Worm (Caenorhabditis elegans) whole organism, L2 larva: ENCODE measurements around the gene lact-4.
A peak's percentile ranks its signal among the peaks of the same experiment; 100 is the strongest.

Source experiments
- C34F6.9 ChIP-seq: fragments of 150-350 bp; optimal IDR thresholded peaks from 2 replicates; lab custom pipeline; 2014; ENCODE audit warnings: missing biosample characterization, missing genetic modification characterization
- F13H6.1 ChIP-seq: sonication (generic microtip); optimal IDR thresholded peaks from 2 replicates; lab custom pipeline; 2016; ENCODE audit warnings: missing genetic modification characterization, missing compliant biosample characterization
- R02D3.7 ChIP-seq: fragments of 150-350 bp; optimal IDR thresholded peaks from 2 replicates; lab custom pipeline; 2014; ENCODE audit warnings: missing biosample characterization, missing genetic modification characterization
- Y55F3AM.14 ChIP-seq: fragments of 200-800 bp; sonication (Bioruptor generic); optimal IDR thresholded peaks from 2 replicates; lab custom pipeline; 2018; ENCODE audit warnings: mild to moderate bottlenecking, missing genetic modification characterization, missing compliant biosample characterization
- ZK546.5 ChIP-seq: sonication (generic microtip); optimal IDR thresholded peaks from 2 replicates; lab custom pipeline; 2017; ENCODE audit warnings: missing biosample characterization, missing genetic modification characterization
- aly-2 ChIP-seq: fragments of 150-350 bp; optimal IDR thresholded peaks from 2 replicates; lab custom pipeline; 2014; ENCODE audit warnings: missing biosample characterization, missing genetic modification characterization
- blmp-1 ChIP-seq: sonication (generic microtip); optimal IDR thresholded peaks from 2 replicates; lab custom pipeline; 2017; ENCODE audit warnings: missing genetic modification characterization, mild to moderate bottlenecking, missing compliant biosample characterization, antibody characterized with exemption, moderate library complexity; ENCODE audit not compliant: insufficient read depth
- ceh-16 ChIP-seq: fragments of 150-350 bp; optimal IDR thresholded peaks from 2 replicates; lab custom pipeline; 2014; ENCODE audit warnings: missing biosample characterization, missing genetic modification characterization
- crh-2 ChIP-seq: sonication (generic microtip); optimal IDR thresholded peaks from 2 replicates; lab custom pipeline; 2017; ENCODE audit warnings: missing biosample characterization, missing genetic modification characterization
- dmd-4 ChIP-seq: sonication (generic microtip); optimal IDR thresholded peaks from 2 replicates; lab custom pipeline; 2017; ENCODE audit warnings: missing biosample characterization, missing genetic modification characterization
- egl-27 ChIP-seq: sonication (generic microtip); optimal IDR thresholded peaks from 3 replicates; lab custom pipeline; 2017; ENCODE audit warnings: missing biosample characterization, missing genetic modification reagents, missing genetic modification characterization
- elt-1 ChIP-seq: fragments of 150-350 bp; optimal IDR thresholded peaks from 2 replicates; lab custom pipeline; 2014; ENCODE audit warnings: missing biosample characterization, missing genetic modification characterization
- elt-3 ChIP-seq: sonication (generic microtip); optimal IDR thresholded peaks from 2 replicates; lab custom pipeline; 2017; ENCODE audit warnings: missing biosample characterization, missing genetic modification characterization
- fos-1 ChIP-seq: fragments of 150-350 bp; optimal IDR thresholded peaks from 2 replicates; lab custom pipeline; 2014; ENCODE audit warnings: missing biosample characterization, missing genetic modification characterization
- gmeb-1 ChIP-seq: fragments of 150-350 bp; optimal IDR thresholded peaks from 2 replicates; lab custom pipeline; 2014; ENCODE audit warnings: missing biosample characterization, missing genetic modification characterization
- lin-11 ChIP-seq: fragments of 150-350 bp; sonication (generic microtip); optimal IDR thresholded peaks from 2 replicates; lab custom pipeline; 2014; ENCODE audit warnings: missing biosample characterization, missing genetic modification characterization, inconsistent platforms, mixed read lengths
- lsy-2 ChIP-seq, 2 experiments: fragments of 150-350 bp in 1 of 2; sonication (generic microtip) in 1 of 2; optimal IDR thresholded peaks; 2 replicates each; lab custom pipeline; 2014 to 2017; ENCODE audit warnings: missing biosample characterization in 2 of 2, missing genetic modification characterization in 2 of 2
- mdl-1 ChIP-seq, 2 experiments: fragments of 150-350 bp in 1 of 2; sonication (generic microtip) in 1 of 2; optimal IDR thresholded peaks; 2 replicates each; lab custom pipeline; 2017; ENCODE audit warnings: missing biosample characterization in 2 of 2, missing genetic modification characterization in 2 of 2
- nhr-10 ChIP-seq: sonication (generic microtip); optimal IDR thresholded peaks from 2 replicates; lab custom pipeline; 2017; ENCODE audit warnings: missing biosample characterization, missing genetic modification characterization
- nhr-12 ChIP-seq: fragments of 150-350 bp; optimal IDR thresholded peaks from 2 replicates; lab custom pipeline; 2014; ENCODE audit warnings: missing biosample characterization, missing genetic modification characterization
- nhr-21 ChIP-seq: fragments of 150-350 bp; optimal IDR thresholded peaks from 2 replicates; lab custom pipeline; 2014; ENCODE audit warnings: missing biosample characterization, missing genetic modification characterization
- nhr-23 ChIP-seq: fragments of 150-350 bp; optimal IDR thresholded peaks from 2 replicates; lab custom pipeline; 2014; ENCODE audit warnings: missing biosample characterization, missing genetic modification reagents, missing genetic modification characterization
- nhr-237 ChIP-seq: fragments of 150-350 bp; optimal IDR thresholded peaks from 2 replicates; lab custom pipeline; 2014; ENCODE audit warnings: missing biosample characterization, missing genetic modification characterization
- nhr-25 ChIP-seq: fragments of 150-350 bp; sonication (generic microtip); optimal IDR thresholded peaks from 3 replicates; lab custom pipeline; 2014; ENCODE audit warnings: missing biosample characterization, missing genetic modification characterization
- nhr-6 ChIP-seq: fragments of 150-350 bp; optimal IDR thresholded peaks from 2 replicates; lab custom pipeline; 2014; ENCODE audit warnings: missing biosample characterization, missing genetic modification characterization
- nhr-77 ChIP-seq: fragments of 150-350 bp; optimal IDR thresholded peaks from 2 replicates; lab custom pipeline; 2014; ENCODE audit warnings: missing biosample characterization, missing genetic modification characterization
- peb-1 ChIP-seq: fragments of 150-350 bp; optimal IDR thresholded peaks from 2 replicates; lab custom pipeline; 2014; ENCODE audit warnings: missing biosample characterization, missing genetic modification characterization
- sem-4 ChIP-seq: fragments of 150-350 bp; optimal IDR thresholded peaks from 2 replicates; lab custom pipeline; 2014; ENCODE audit warnings: missing biosample characterization, missing genetic modification reagents, missing genetic modification characterization
- skn-1 ChIP-seq: sonication (generic microtip); optimal IDR thresholded peaks from 2 replicates; lab custom pipeline; 2017; ENCODE audit warnings: missing biosample characterization, missing genetic modification characterization
- sma-3 ChIP-seq: sonication (generic microtip); optimal IDR thresholded peaks from 2 replicates; lab custom pipeline; 2016; ENCODE audit warnings: missing genetic modification reagents, missing genetic modification characterization, missing compliant biosample characterization
- sma-9 ChIP-seq, 2 experiments: fragments of 150-350 bp in 1 of 2; sonication (generic microtip) in 1 of 2; optimal IDR thresholded peaks; 2 replicates each; lab custom pipeline; 2014 to 2016; ENCODE audit warnings: missing genetic modification characterization in 2 of 2, mild to moderate bottlenecking in 1 of 2, missing biosample characterization in 1 of 2, missing compliant biosample characterization in 1 of 2, missing genetic modification reagents in 1 of 2, moderate library complexity in 1 of 2
- snpc-4 ChIP-seq: fragments of 150-350 bp; optimal IDR thresholded peaks from 2 replicates; lab custom pipeline; 2014; ENCODE audit warnings: missing biosample characterization, missing genetic modification characterization
- unc-39 ChIP-seq: fragments of 150-350 bp; optimal IDR thresholded peaks from 2 replicates; lab custom pipeline; 2014; ENCODE audit warnings: missing biosample characterization, missing genetic modification characterization
- unc-55 ChIP-seq: fragments of 150-350 bp; sonication (generic microtip); optimal IDR thresholded peaks from 3 replicates; lab custom pipeline; 2014; ENCODE audit warnings: missing biosample characterization, missing genetic modification reagents, missing genetic modification characterization
- unc-62 ChIP-seq: fragments of 150-350 bp; optimal IDR thresholded peaks from 2 replicates; lab custom pipeline; 2014; ENCODE audit warnings: missing biosample characterization, missing genetic modification reagents, missing genetic modification characterization
- ztf-11 ChIP-seq: sonication (generic microtip); optimal IDR thresholded peaks from 2 replicates; lab custom pipeline; 2017; ENCODE audit warnings: missing biosample characterization, missing genetic modification characterization
- ztf-4 ChIP-seq: fragments of 150-350 bp; optimal IDR thresholded peaks from 2 replicates; lab custom pipeline; 2014; ENCODE audit warnings: missing biosample characterization, missing genetic modification characterization

The lact-4 gene

DNA sequence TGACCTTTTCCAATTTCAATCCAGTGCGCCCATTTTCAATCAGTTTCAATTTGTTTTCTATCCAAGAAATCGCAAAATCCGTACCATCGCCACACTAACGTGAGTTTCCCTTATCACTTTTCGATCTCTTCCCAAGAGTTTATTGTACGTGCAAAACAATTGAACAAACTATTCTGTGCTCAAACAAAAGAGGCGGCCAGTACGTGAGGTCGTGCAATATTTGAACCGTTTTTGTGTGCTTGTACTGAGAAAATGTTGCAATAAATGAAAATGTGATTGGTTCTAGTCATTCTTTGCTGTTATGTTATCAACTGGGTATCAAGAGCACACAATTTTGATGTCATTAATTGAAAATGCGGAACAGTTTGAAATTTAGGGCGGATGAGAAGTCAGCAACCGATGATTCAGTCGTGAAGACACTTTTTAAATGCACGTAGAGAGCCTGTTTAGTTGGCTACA lies 30.6 kb downstream of the lact-4 start, which contains the start of gene F22B5.4:
F22B5.4 (plus strand) TSS at position 51 of the 459 bp plus-strand sequence.
- TF ChIP-seq sma-3 (GFP tag; lab: Kevin White, UChicago) (no peak), peb-1 (tag; lab: Kevin White, UChicago) (no peak), dmd-4 (tag; lab: Kevin White, UChicago) (no peak), mdl-1 (tag; optimal IDR thresholded peaks at IDR 0.05; lab: Kevin White, UChicago) (no peak), fos-1 (tag; lab: Kevin White, UChicago) (peak; percentile 27)
- TF ChIP-seq, all 48 proteins: peak for 1

DNA sequence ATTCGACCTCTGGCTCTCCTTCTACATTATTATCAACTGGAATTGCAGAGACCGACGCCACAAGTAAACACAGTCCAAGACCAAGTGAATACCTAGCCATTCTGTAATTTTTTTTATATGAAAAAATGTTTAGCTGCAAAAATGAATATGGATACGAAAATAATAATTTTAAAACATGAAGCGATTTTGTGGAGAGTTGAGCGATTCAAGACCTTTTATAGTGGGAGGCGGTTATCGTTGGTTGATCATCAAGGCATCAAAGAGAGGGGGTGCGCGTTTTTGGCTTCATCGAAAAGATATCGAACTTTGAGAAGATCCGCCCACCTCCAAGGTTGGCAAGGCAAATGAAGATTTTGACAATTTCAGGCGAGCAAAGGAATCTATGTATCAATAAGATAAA lies 33.5 kb downstream of the lact-4 start, which contains the start of gene cut-3:
cut-3 (minus strand) TSS at position 101 of the 400 bp plus-strand sequence.
- no peak for TF ChIP-seq lsy-2 (tag; optimal IDR thresholded peaks at IDR 0.05; lab: Kevin White, UChicago)
- TF ChIP-seq elt-3 (tag; lab: Kevin White, UChicago) = no peak
- TF ChIP-seq nhr-23 = no peak
- TF ChIP-seq nhr-237 (tag; lab: Kevin White, UChicago) = no peak
- TF ChIP-seq R02D3.7 (tag; lab: Kevin White, UChicago) = no peak
- no peak for TF ChIP-seq snpc-4 (tag; lab: Kevin White, UChicago)
- no peak for TF ChIP-seq sma-3 (GFP tag; lab: Kevin White, UChicago)

DNA sequence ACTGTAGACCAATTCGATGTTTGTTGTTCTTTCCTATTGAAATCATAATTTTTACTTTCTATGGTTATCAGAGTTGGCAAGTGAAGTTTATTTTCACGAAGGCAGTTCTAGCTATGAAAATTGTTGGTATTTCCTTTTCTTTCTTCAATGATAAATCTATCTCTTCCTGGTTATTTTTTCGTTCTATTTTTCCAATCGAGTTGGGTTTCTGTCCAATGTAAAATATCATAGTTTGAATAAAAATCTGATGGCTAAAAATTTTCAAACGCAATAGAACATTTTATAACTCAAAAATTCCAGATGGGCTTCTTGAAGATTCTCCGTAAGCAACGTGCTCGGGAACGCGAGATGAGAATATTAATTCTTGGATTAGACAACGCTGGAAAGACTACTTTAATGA lies 36.3 kb downstream of the lact-4 start, which contains the start of gene evl-20:
evl-20 (plus strand) TSS at position 301 of the 400 bp plus-strand sequence.
- no peak for TF ChIP-seq nhr-77

DNA sequence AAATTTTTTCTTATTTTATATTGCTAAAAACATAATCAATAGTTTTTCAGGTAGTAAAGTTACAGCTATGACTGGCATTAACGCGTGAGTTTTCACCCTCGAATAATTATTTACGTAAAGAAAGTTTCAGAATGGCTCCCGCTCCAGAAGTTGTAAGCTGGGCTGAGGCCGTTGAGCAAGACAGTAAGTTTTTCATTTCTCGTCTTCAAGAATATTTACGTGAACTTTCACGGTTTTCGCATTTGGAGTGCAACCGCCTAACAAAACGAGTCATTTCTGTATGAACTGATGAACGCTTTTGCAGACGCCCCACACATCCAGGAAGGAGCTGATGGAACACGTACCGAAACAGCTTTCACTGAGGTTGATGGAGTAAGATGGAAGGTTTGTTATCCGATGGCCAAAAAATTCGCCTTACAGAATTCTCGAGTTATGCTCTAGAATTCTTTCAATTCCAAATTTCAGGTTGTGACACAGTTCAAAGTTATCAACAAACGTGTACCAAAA lies 37.5 kb downstream of the lact-4 start, which contains the start of gene eif-3.G:
eif-3.G (plus strand) TSS at position 51 of the 507 bp plus-strand sequence.
- TF ChIP-seq aly-2 = no peak
- no peak for TF ChIP-seq crh-2 (tag; lab: Kevin White, UChicago)
- no peak for TF ChIP-seq nhr-25 (tag; lab: Kevin White, UChicago)
- no peak for TF ChIP-seq nhr-12 (tag; lab: Kevin White, UChicago)
- TF ChIP-seq lsy-2 (tag; optimal IDR thresholded peaks at IDR 0.05; lab: Kevin White, UChicago) = no peak
- no peak for TF ChIP-seq ztf-4 (tag; lab: Kevin White, UChicago)
- no peak for TF ChIP-seq Y55F3AM.14 (GFP tag; lab: Kevin White, UChicago)
- TF ChIP-seq gmeb-1 (tag; lab: Kevin White, UChicago) = no peak
- no peak for TF ChIP-seq nhr-6 (tag; lab: Kevin White, UChicago)
- TF ChIP-seq ZK546.5 (tag; lab: Kevin White, UChicago) = no peak
- no peak for TF ChIP-seq mdl-1 (tag; optimal IDR thresholded peaks at IDR 0.05; lab: Kevin White, UChicago)
- no peak for TF ChIP-seq snpc-4 (tag; lab: Kevin White, UChicago)
- TF ChIP-seq ztf-11 (tag; lab: Kevin White, UChicago) = no peak
- TF ChIP-seq ceh-16 = no peak
- no peak for TF ChIP-seq nhr-10 (tag; lab: Kevin White, UChicago)
- no peak for TF ChIP-seq lin-11 (tag; lab: Kevin White, UChicago)
- no peak for TF ChIP-seq skn-1 (tag; lab: Kevin White, UChicago)
- no peak for TF ChIP-seq sma-9 (GFP tag; optimal IDR thresholded peaks at IDR 0.05; lab: Kevin White, UChicago)
- TF ChIP-seq sma-9 (tag; optimal IDR thresholded peaks at IDR 0.05; lab: Kevin White, UChicago) = no peak
- no peak for TF ChIP-seq elt-1 (tag; lab: Kevin White, UChicago)

DNA sequence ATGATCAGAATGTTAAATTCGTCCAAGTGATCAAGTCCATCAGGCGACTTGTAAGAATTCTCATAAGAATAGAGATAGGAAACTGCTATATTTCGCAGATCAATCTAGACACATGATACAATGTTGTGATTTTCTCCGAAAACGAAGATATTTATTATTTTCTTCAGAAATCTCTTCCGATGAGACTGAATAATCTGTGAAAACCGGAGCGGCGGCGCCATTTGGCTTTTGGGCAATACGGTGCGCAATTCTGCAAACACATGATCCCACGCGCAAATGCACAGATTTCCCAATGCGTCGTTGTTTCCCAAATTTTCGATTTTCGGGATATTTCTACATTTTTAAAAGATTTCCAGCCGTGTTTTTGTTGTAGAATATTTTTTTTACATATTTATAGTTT lies 38.1 kb downstream of the lact-4 start:
- TF ChIP-seq C34F6.9 = peak; percentile 43
- TF ChIP-seq sma-3 (GFP tag; lab: Kevin White, UChicago) = peak; percentile 67
- peak; percentile 53 for TF ChIP-seq gmeb-1 (tag; lab: Kevin White, UChicago)
- TF ChIP-seq unc-39 (tag; lab: Kevin White, UChicago) = no peak
- no peak for TF ChIP-seq nhr-12 (tag; lab: Kevin White, UChicago)
- TF ChIP-seq crh-2 (tag; lab: Kevin White, UChicago) = peak; percentile 31
- TF ChIP-seq unc-62 (GFP tag; lab: Kevin White, UChicago) = no peak
- TF ChIP-seq nhr-23 = no peak
- peak; percentile 17 for TF ChIP-seq blmp-1 (tag; lab: Kevin White, UChicago)
- TF ChIP-seq ZK546.5 (tag; lab: Kevin White, UChicago) = no peak
- no peak for TF ChIP-seq egl-27 (tag; lab: Kevin White, UChicago)
- peak; percentile 16 for TF ChIP-seq fos-1 (tag; lab: Kevin White, UChicago)
- no peak for TF ChIP-seq sem-4 (tag; lab: Kevin White, UChicago)
- TF ChIP-seq nhr-77 = no peak
- TF ChIP-seq F13H6.1 = peak; percentile 1
- TF ChIP-seq Y55F3AM.14 (GFP tag; lab: Kevin White, UChicago) = peak; percentile 42
- peak; percentile 79 for TF ChIP-seq nhr-25 (tag; lab: Kevin White, UChicago)
- TF ChIP-seq nhr-21 (tag; lab: Kevin White, UChicago) = peak; percentile 65
- TF ChIP-seq unc-55 (GFP tag; lab: Kevin White, UChicago) = peak; percentile 59
- TF ChIP-seq lsy-2 (tag; optimal IDR thresholded peaks at IDR 0.05; lab: Kevin White, UChicago) = peak; percentile 76 to 93
- TF ChIP-seq sma-9 (GFP tag; optimal IDR thresholded peaks at IDR 0.05; lab: Kevin White, UChicago) = peak; percentile 60
- no peak for TF ChIP-seq sma-9 (tag; optimal IDR thresholded peaks at IDR 0.05; lab: Kevin White, UChicago)
